Worm (Caenorhabditis elegans) whole organism, L4/young adult: ENCODE results near the gene T07D4.2.

Experiments
- W03F9.2 ChIP-seq: fragments of 150-350 bp; optimal IDR thresholded peaks from 2 replicates; lab custom pipeline; 2014; ENCODE audit warnings: missing biosample characterization, missing genetic modification characterization
- dao-5 ChIP-seq: sonication (generic microtip); optimal IDR thresholded peaks from 2 replicates; lab custom pipeline; 2016; ENCODE audit warnings: missing genotype, missing genetic modification characterization, moderate library complexity, missing compliant biosample characterization
- him-1 ChIP-seq: sonication (generic microtip); optimal IDR thresholded peaks from 2 replicates; lab custom pipeline; 2016; ENCODE audit warnings: missing genotype, missing genetic modification reagents, missing genetic modification characterization, missing compliant biosample characterization

DNA sequence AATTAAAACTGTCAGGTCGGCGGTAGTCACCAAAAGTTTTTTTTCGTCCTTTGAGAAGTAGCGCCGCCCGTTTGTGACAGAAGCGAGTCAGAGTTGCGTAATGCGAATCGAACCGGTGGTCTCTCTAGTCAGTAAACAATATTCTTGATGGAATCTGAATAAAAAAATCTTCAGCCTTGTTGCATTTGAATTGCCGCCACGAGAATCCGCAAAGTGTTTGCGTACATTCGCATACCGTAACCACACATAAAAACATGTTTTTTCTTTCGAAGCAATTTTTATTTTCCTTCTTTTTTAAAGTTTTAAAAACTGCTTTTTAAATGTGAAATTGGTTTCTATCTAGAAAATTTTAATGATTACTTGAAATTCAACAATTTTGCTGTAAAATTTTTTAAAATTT is 17.3 kb upstream of the T07D4.2 start:
- TF ChIP-seq him-1 (tag; lab: Kevin White, UChicago), result no peak
- TF ChIP-seq dao-5 (tag; lab: Kevin White, UChicago), result no peak
- TF ChIP-seq W03F9.2 (tag; lab: Kevin White, UChicago), result no peak
